Worm (Caenorhabditis elegans) whole organism, L2 larva: ENCODE measurements around the gene C15H9.11.
A peak's percentile ranks its signal among the peaks of the same experiment; 100 is the strongest.

Source experiments
- R02D3.7 ChIP-seq: fragments of 150-350 bp; optimal IDR thresholded peaks from 2 replicates; lab custom pipeline; 2014; ENCODE audit warnings: missing biosample characterization, missing genetic modification characterization
- elt-1 ChIP-seq: fragments of 150-350 bp; optimal IDR thresholded peaks from 2 replicates; lab custom pipeline; 2014; ENCODE audit warnings: missing biosample characterization, missing genetic modification characterization
- lin-13 ChIP-seq: fragments of 150-350 bp; optimal IDR thresholded peaks from 2 replicates; lab custom pipeline; 2014; ENCODE audit warnings: missing biosample characterization, missing genetic modification reagents, missing genetic modification characterization
- nhr-12 ChIP-seq: fragments of 150-350 bp; optimal IDR thresholded peaks from 2 replicates; lab custom pipeline; 2014; ENCODE audit warnings: missing biosample characterization, missing genetic modification characterization
- nhr-237 ChIP-seq: fragments of 150-350 bp; optimal IDR thresholded peaks from 2 replicates; lab custom pipeline; 2014; ENCODE audit warnings: missing biosample characterization, missing genetic modification characterization
- sma-9 ChIP-seq, 2 experiments: fragments of 150-350 bp in 1 of 2; sonication (generic microtip) in 1 of 2; optimal IDR thresholded peaks; 2 replicates each; lab custom pipeline; 2014 to 2016; ENCODE audit warnings: missing genetic modification characterization in 2 of 2, mild to moderate bottlenecking in 1 of 2, missing biosample characterization in 1 of 2, missing compliant biosample characterization in 1 of 2, missing genetic modification reagents in 1 of 2, moderate library complexity in 1 of 2
- unc-62 ChIP-seq: fragments of 150-350 bp; optimal IDR thresholded peaks from 2 replicates; lab custom pipeline; 2014; ENCODE audit warnings: missing biosample characterization, missing genetic modification reagents, missing genetic modification characterization
- zag-1 ChIP-seq: fragments of 150-350 bp; optimal IDR thresholded peaks from 2 replicates; lab custom pipeline; 2014; ENCODE audit warnings: missing biosample characterization, missing genetic modification characterization

- no peak for TF ChIP-seq nhr-12 (tag; lab: Kevin White, UChicago)
- TF ChIP-seq lin-13 = no peak
- TF ChIP-seq elt-1 (tag; lab: Kevin White, UChicago) = no peak
- no peak for TF ChIP-seq unc-62 (GFP tag; lab: Kevin White, UChicago)
- no peak for TF ChIP-seq nhr-237 (tag; lab: Kevin White, UChicago)
- TF ChIP-seq sma-9 (GFP tag; optimal IDR thresholded peaks at IDR 0.05; lab: Kevin White, UChicago) = peak; percentile 10
- no peak for TF ChIP-seq sma-9 (tag; optimal IDR thresholded peaks at IDR 0.05; lab: Kevin White, UChicago)
- TF ChIP-seq R02D3.7 (tag; lab: Kevin White, UChicago) = no peak
- no peak for TF ChIP-seq zag-1 (tag; lab: Kevin White, UChicago)
These were observed 25.6 kb upstream of the C15H9.11 start for ce11 chrX:6128773-6129172.
